Fruit fly (Drosophila melanogaster) whole organism, wandering third instar larva: Measurements from ENCODE around the gene eIF4A.
A peak's percentile ranks its signal among the peaks of the same experiment; 100 is the strongest.

Source experiments
- Abd-B ChIP-seq: fragments of >200 bp; optimal IDR thresholded peaks from 2 replicates; lab custom pipeline; 2017; ENCODE audit warnings: missing biosample characterization, missing genetic modification characterization
- CG32264 ChIP-seq: fragments of 200-800 bp; sonication (Bioruptor generic); optimal IDR thresholded peaks from 2 replicates; lab custom pipeline; 2016; ENCODE audit warnings: missing biosample characterization, missing genetic modification characterization
- CG9705 ChIP-seq: fragments of 200-800 bp; sonication (Bioruptor generic); optimal IDR thresholded peaks from 2 replicates; lab custom pipeline; 2018; ENCODE audit warnings: missing biosample characterization, mild to moderate bottlenecking, missing genetic modification characterization
- CrebA ChIP-seq: fragments of 200-800 bp; sonication (Bioruptor generic); optimal IDR thresholded peaks from 2 replicates; lab custom pipeline; 2016; ENCODE audit warnings: missing biosample characterization, mild to moderate bottlenecking, missing genetic modification characterization, borderline replicate concordance
- Dfd ChIP-seq: fragments of >200 bp; optimal IDR thresholded peaks from 2 replicates; lab custom pipeline; 2017; ENCODE audit warnings: missing biosample characterization, missing genetic modification characterization
- Dif ChIP-seq: fragments of 200-275, 200-300 bp; sonication (Bioruptor generic); optimal IDR thresholded peaks from 2 replicates; lab custom pipeline; 2018; ENCODE audit warnings: missing biosample characterization, missing genetic modification characterization; ENCODE audit not compliant: partially characterized antibody
- GATAd ChIP-seq: sonication (Bioruptor generic); optimal IDR thresholded peaks from 2 replicates; lab custom pipeline; 2016; ENCODE audit warnings: missing biosample characterization, missing genetic modification characterization
- HLH106 ChIP-seq: fragments of 200-800 bp; optimal IDR thresholded peaks from 3 replicates; lab custom pipeline; 2019; ENCODE audit warnings: missing biosample characterization, mild to moderate bottlenecking, missing genetic modification characterization, moderate library complexity
- Hnf4 ChIP-seq: fragments of 200-800 bp; sonication (Bioruptor generic); optimal IDR thresholded peaks from 2 replicates; lab custom pipeline; 2016; ENCODE audit warnings: missing biosample characterization, mild to moderate bottlenecking, missing genetic modification characterization
- Hr78 ChIP-seq: fragments of >200 bp; optimal IDR thresholded peaks from 2 replicates; lab custom pipeline; 2017; ENCODE audit warnings: missing biosample characterization, missing genetic modification characterization
- Hr83 ChIP-seq: fragments of 200-300 bp; sonication (Bioruptor generic); optimal IDR thresholded peaks from 2 replicates; lab custom pipeline; 2016; ENCODE audit warnings: missing biosample characterization, mild to moderate bottlenecking, missing genetic modification characterization, moderate library complexity; ENCODE audit not compliant: poor library complexity, severe bottlenecking
- Jra ChIP-seq: sonication (Bioruptor generic); optimal IDR thresholded peaks from 2 replicates; lab custom pipeline; 2016; ENCODE audit warnings: missing biosample characterization, missing genetic modification characterization
- Mio ChIP-seq: sonication (Bioruptor generic); optimal IDR thresholded peaks from 2 replicates; lab custom pipeline; 2016; ENCODE audit warnings: missing biosample characterization, missing genetic modification characterization
- Myc ChIP-seq: fragments of >200 bp; optimal IDR thresholded peaks from 2 replicates; lab custom pipeline; 2017
- N ChIP-seq: fragments of >200 bp; optimal IDR thresholded peaks from 2 replicates; lab custom pipeline; 2018; ENCODE audit warnings: missing biosample characterization, missing external identifiers, missing genetic modification characterization
- OdsH ChIP-seq: fragments of 200-800 bp; sonication (Bioruptor generic); optimal IDR thresholded peaks from 2 replicates; lab custom pipeline; 2016; ENCODE audit warnings: missing biosample characterization, mild to moderate bottlenecking, missing genetic modification characterization
- Rel ChIP-seq, 2 experiments: fragments of 200-800 bp; sonication (Bioruptor generic) in 1 of 2; optimal IDR thresholded peaks; 2 replicates in 1 of 2; 3 replicates in 1 of 2; lab custom pipeline; 2016 to 2019; ENCODE audit warnings: mild to moderate bottlenecking in 2 of 2, missing biosample characterization in 2 of 2, missing genetic modification characterization in 2 of 2, moderate library complexity in 1 of 2
- Sp1 ChIP-seq: fragments of 200-800 bp; sonication (Bioruptor generic); optimal IDR thresholded peaks from 3 replicates; lab custom pipeline; 2019; ENCODE audit warnings: missing biosample characterization, mild to moderate bottlenecking, missing genetic modification characterization, moderate library complexity
- Vsx2 ChIP-seq: fragments of 200-300, 225-300 bp; sonication (Bioruptor generic); optimal IDR thresholded peaks from 2 replicates; lab custom pipeline; 2018; ENCODE audit warnings: missing biosample characterization, missing genetic modification characterization; ENCODE audit not compliant: partially characterized antibody
- br ChIP-seq: fragments of 200-800 bp; sonication (Bioruptor generic); optimal IDR thresholded peaks from 2 replicates; lab custom pipeline; 2016; ENCODE audit warnings: missing biosample characterization, missing genetic modification characterization
- brk ChIP-seq: fragments of 200-800 bp; sonication (Bioruptor generic); optimal IDR thresholded peaks from 2 replicates; lab custom pipeline; 2016; ENCODE audit warnings: missing biosample characterization, mild to moderate bottlenecking, missing genetic modification characterization
- dl ChIP-seq, 2 experiments: fragments of 175-275, 200-275 bp in 1 of 2; fragments of 200-275 bp in 1 of 2; sonication (Bioruptor generic); optimal IDR thresholded peaks; lab custom pipeline; 2018; ENCODE audit warnings: mild to moderate bottlenecking in 2 of 2, missing biosample characterization in 2 of 2, missing genetic modification characterization in 2 of 2, moderate library complexity in 2 of 2; ENCODE audit not compliant: partially characterized antibody in 2 of 2, insufficient read depth in 1 of 2
- dmrt93B ChIP-seq: fragments of 200-800 bp; sonication (Bioruptor generic); optimal IDR thresholded peaks from 2 replicates; lab custom pipeline; 2018; ENCODE audit warnings: missing biosample characterization, mild to moderate bottlenecking, missing genetic modification characterization
- dsf ChIP-seq: sonication (Bioruptor generic); optimal IDR thresholded peaks from 2 replicates; lab custom pipeline; 2016; ENCODE audit warnings: missing biosample characterization, missing genetic modification characterization, borderline replicate concordance
- ey ChIP-seq: fragments of 200-800 bp; sonication (Bioruptor generic); optimal IDR thresholded peaks from 2 replicates; lab custom pipeline; 2016; ENCODE audit warnings: missing biosample characterization, missing genetic modification characterization
- foxo ChIP-seq, 2 experiments: fragments of 200-800 bp; sonication (Bioruptor generic); optimal IDR thresholded peaks; 2 replicates in 1 of 2; 3 replicates in 1 of 2; lab custom pipeline; 2016 to 2017; ENCODE audit warnings: missing biosample characterization in 2 of 2, missing genetic modification characterization in 2 of 2
- fru ChIP-seq: fragments of 200-800 bp; sonication (Bioruptor generic); optimal IDR thresholded peaks from 3 replicates; lab custom pipeline; 2016; ENCODE audit warnings: missing biosample characterization, mild to moderate bottlenecking, missing genetic modification characterization
- h ChIP-seq: fragments of 200-800 bp; sonication (Bioruptor generic); optimal IDR thresholded peaks from 3 replicates; lab custom pipeline; 2016; ENCODE audit warnings: missing biosample characterization, mild to moderate bottlenecking, missing genetic modification characterization
- jim ChIP-seq: fragments of 175-275, 200-325 bp; sonication (Bioruptor generic); optimal IDR thresholded peaks from 2 replicates; lab custom pipeline; 2016; ENCODE audit warnings: missing biosample characterization, mild to moderate bottlenecking, missing genetic modification characterization
- lola ChIP-seq: fragments of >200 bp; optimal IDR thresholded peaks from 2 replicates; lab custom pipeline; 2017; ENCODE audit warnings: missing biosample characterization, missing genetic modification characterization
- pan ChIP-seq: fragments of >200 bp; optimal IDR thresholded peaks from 2 replicates; lab custom pipeline; 2017
- psq ChIP-seq: fragments of 200-800 bp; sonication (Bioruptor generic); optimal IDR thresholded peaks from 3 replicates; lab custom pipeline; 2017; ENCODE audit warnings: missing biosample characterization, mild to moderate bottlenecking, missing genetic modification characterization, moderate library complexity
- rgr ChIP-seq: fragments of 200-800 bp; sonication (Bioruptor generic); optimal IDR thresholded peaks from 3 replicates; lab custom pipeline; 2016; ENCODE audit warnings: missing biosample characterization, mild to moderate bottlenecking, missing genetic modification characterization
- sage ChIP-seq: fragments of 200-800 bp; sonication (Bioruptor generic); optimal IDR thresholded peaks from 2 replicates; lab custom pipeline; 2016; ENCODE audit warnings: missing biosample characterization, mild to moderate bottlenecking, missing genetic modification characterization
- sv ChIP-seq: fragments of 200-800 bp; sonication (Bioruptor generic); optimal IDR thresholded peaks from 3 replicates; lab custom pipeline; 2016; ENCODE audit warnings: missing biosample characterization, missing genetic modification characterization
- tai ChIP-seq: sonication (Bioruptor generic); optimal IDR thresholded peaks from 2 replicates; lab custom pipeline; 2016; ENCODE audit warnings: missing biosample characterization, missing genetic modification characterization
- usp ChIP-seq: fragments of >200 bp; optimal IDR thresholded peaks from 2 replicates; lab custom pipeline; 2017; ENCODE audit warnings: missing biosample characterization, missing genetic modification characterization
- woc ChIP-seq: sonication (Bioruptor generic); optimal IDR thresholded peaks from 2 replicates; lab custom pipeline; 2016; ENCODE audit warnings: missing biosample characterization, mild to moderate bottlenecking, missing genetic modification characterization

The eIF4A gene

dm6 chr2L:5998383-5998782 lies 16.8 kb downstream of the eIF4A start:
- TF ChIP-seq Dif = no peak
- peak; percentile 18 for TF ChIP-seq Hr83 (GFP tag; lab: Kevin White, UChicago)
- TF ChIP-seq h = no peak
- TF ChIP-seq N (GFP tag; lab: Kevin White, UChicago) = no peak
- TF ChIP-seq, all 38 proteins: peak for 1

DNA sequence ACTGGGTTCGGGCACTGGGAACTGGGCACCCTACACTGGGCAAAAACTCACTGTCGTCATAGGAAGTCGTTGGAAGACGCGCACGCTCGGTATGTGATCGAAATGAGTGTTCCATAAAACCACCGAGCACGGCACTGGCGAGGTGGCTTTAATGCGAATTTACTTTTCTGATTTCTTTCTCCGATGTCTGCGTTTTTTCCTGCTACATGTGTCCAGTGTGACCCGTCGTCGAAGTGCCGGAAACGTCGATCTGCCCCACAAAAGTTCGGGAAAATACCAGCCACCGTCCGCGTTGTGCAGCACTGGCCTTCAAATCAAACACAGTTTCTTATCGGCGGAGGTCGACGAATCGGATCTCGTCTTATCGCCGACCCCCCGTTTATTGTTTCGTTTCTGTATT lies 17.7 kb downstream of the eIF4A start, which contains the start of gene Kdm5:
Kdm5 (minus strand) TSS at position 255 of the 400 bp plus-strand sequence.
- no peak for TF ChIP-seq Dif
- TF ChIP-seq Hr78 (GFP tag; lab: Kevin White, UChicago) = no peak
- peak; percentile 17 for TF ChIP-seq ey
- no peak for TF ChIP-seq Myc
- no peak for TF ChIP-seq jim (GFP tag; lab: Kevin White, UChicago)
- TF ChIP-seq CrebA (GFP tag; lab: Kevin White, UChicago) = no peak
- peak; percentile 32 for TF ChIP-seq psq
- TF ChIP-seq CG9705 (GFP tag; lab: Kevin White, UChicago) = no peak
- TF ChIP-seq Hnf4 (GFP tag; lab: Kevin White, UChicago) = no peak
- no peak for TF ChIP-seq Mio
- no peak for TF ChIP-seq Dfd (GFP tag; lab: Kevin White, UChicago)
- TF ChIP-seq Sp1 (GFP tag; lab: Kevin White, UChicago) = peak; percentile 32
- TF ChIP-seq Rel (GFP tag; optimal IDR thresholded peaks at IDR 0.05; lab: Kevin White, UChicago) = no peak
- TF ChIP-seq Rel (tag; optimal IDR thresholded peaks at IDR 0.05; lab: Kevin White, UChicago) = peak; percentile 87
- TF ChIP-seq br (GFP tag; lab: Kevin White, UChicago) = peak; percentile 56
- no peak for TF ChIP-seq Vsx2 (GFP tag; lab: Kevin White, UChicago)
- no peak for TF ChIP-seq Abd-B (GFP tag; lab: Kevin White, UChicago)
- no peak for TF ChIP-seq dl (GFP tag; optimal IDR thresholded peaks at IDR 0.05; lab: Kevin White, UChicago; ENCODE audit: insufficient read depth in 1 of 2, partially characterized antibody in 2 of 2)
- no peak for TF ChIP-seq sage (GFP tag; lab: Kevin White, UChicago)
- TF ChIP-seq usp (GFP tag; lab: Kevin White, UChicago) = no peak
- TF ChIP-seq N (GFP tag; lab: Kevin White, UChicago) = no peak
- TF ChIP-seq HLH106 (tag; lab: Kevin White, UChicago) = peak; percentile 27
- peak in 1 of 2 experiments; percentile 38 for TF ChIP-seq foxo (GFP tag; optimal IDR thresholded peaks at IDR 0.05; lab: Kevin White, UChicago)
- no peak for TF ChIP-seq OdsH
- no peak for TF ChIP-seq GATAd (GFP tag; lab: Kevin White, UChicago)
- TF ChIP-seq h = peak; percentile 36
- peak; percentile 1 for TF ChIP-seq dmrt93B (GFP tag; lab: Kevin White, UChicago)
- no peak for TF ChIP-seq woc (GFP tag; lab: Kevin White, UChicago)
- no peak for TF ChIP-seq sv (GFP tag; lab: Kevin White, UChicago)
- no peak for TF ChIP-seq brk
- no peak for TF ChIP-seq tai (GFP tag; lab: Kevin White, UChicago)
- no peak for TF ChIP-seq Jra (GFP tag; lab: Kevin White, UChicago)
- no peak for TF ChIP-seq lola (GFP tag; lab: Kevin White, UChicago)
- peak; percentile 51 for TF ChIP-seq rgr
- no peak for TF ChIP-seq CG32264
- TF ChIP-seq pan (lab: Kevin White, UChicago) = no peak
- TF ChIP-seq Hr83 (GFP tag; lab: Kevin White, UChicago) = peak; percentile 82
- TF ChIP-seq fru (GFP tag; lab: Kevin White, UChicago) = peak; percentile 23
- no peak for TF ChIP-seq dsf (GFP tag; lab: Kevin White, UChicago)

- no peak for TF ChIP-seq Hr83 (GFP tag; lab: Kevin White, UChicago)
- TF ChIP-seq br (GFP tag; lab: Kevin White, UChicago) = no peak
- TF ChIP-seq OdsH = no peak
- no peak for TF ChIP-seq jim (GFP tag; lab: Kevin White, UChicago)
These were observed 18.5 kb downstream of the eIF4A start, which contains the start of gene Tsp26A for dm6 chr2L:6000065-6000464. TSS of gene Tsp26A (plus strand) at chr2L:6000228.
